Fruit fly (Drosophila melanogaster): ENCODE measurements around the gene FER.
A peak's percentile ranks its signal among the peaks of the same experiment; 100 is the strongest.

FER gene

dm6 chr3R:9399951-9400392 lies 5.6 kb upstream of the FER start, which contains the start of gene CG34117 (continued):
- TF ChIP-seq CG34224 (GFP tag; IDR thresholded peaks at IDR 0.05; ENCODE audit: partially characterized antibody) (no peak), CG1602 (GFP tag; optimal IDR thresholded peaks at IDR 0.05) (peak; percentile 78), nom (GFP tag; optimal IDR thresholded peaks at IDR 0.05) (peak; percentile 39), CG11723 (GFP tag; optimal IDR thresholded peaks at IDR 0.05) (peak; percentile 32), CG34376 (GFP tag; optimal IDR thresholded peaks at IDR 0.05) (peak; percentile 74), Ada2b (GFP tag; IDR thresholded peaks at IDR 0.05) (peak; percentile 86), phol (tag; optimal IDR thresholded peaks at IDR 0.05) (peak; percentile 75), az2 (GFP tag; optimal IDR thresholded peaks at IDR 0.05) (peak; percentile 88), CG12942 (GFP tag; optimal IDR thresholded peaks at IDR 0.05) (peak; percentile 76), CoRest (tag; optimal IDR thresholded peaks at IDR 0.05) (peak; percentile 78), CG10431 (GFP tag; optimal IDR thresholded peaks at IDR 0.05) (peak; percentile 25), kni (GFP tag; optimal IDR thresholded peaks at IDR 0.05) (no peak), her (GFP tag; optimal IDR thresholded peaks at IDR 0.05) (peak; percentile 17), sisA (GFP tag; IDR thresholded peaks at IDR 0.05) (peak; percentile 79), CG9876 (GFP tag; optimal IDR thresholded peaks at IDR 0.05) (no peak), Atf-2 (GFP tag; optimal IDR thresholded peaks at IDR 0.05) (peak; percentile 38), repo (GFP tag; optimal IDR thresholded peaks at IDR 0.05) (peak; percentile 18), wek (GFP tag; optimal IDR thresholded peaks at IDR 0.05) (no peak), CG11696 (GFP tag; IDR thresholded peaks at IDR 0.05) (peak; percentile 60), Dip3 (GFP tag; optimal IDR thresholded peaks at IDR 0.05) (peak; percentile 53), CG6272 (GFP tag; IDR thresholded peaks at IDR 0.05) (peak; percentile 30; the same call in 1 of the 2 replicates), CG3407 (GFP tag; optimal IDR thresholded peaks at IDR 0.05) (peak; percentile 13), CG14860 (GFP tag; IDR thresholded peaks at IDR 0.05; ENCODE audit: partially characterized antibody) (no peak), Hr78 (GFP tag; optimal IDR thresholded peaks at IDR 0.05) (peak in 1 of 2 experiments; percentile 17), cwo (GFP tag; optimal IDR thresholded peaks at IDR 0.05) (peak; percentile 66), maf-S (GFP tag; optimal IDR thresholded peaks at IDR 0.05) (peak; percentile 50), hkb (optimal IDR thresholded peaks at IDR 0.05) (no peak), hkb (GFP tag; IDR thresholded peaks at IDR 0.05) (peak; percentile 88), zen (tag; optimal IDR thresholded peaks at IDR 0.05) (peak; percentile 82), CG10565 (GFP tag; optimal IDR thresholded peaks at IDR 0.05) (peak; percentile 1), pzg (GFP tag; optimal IDR thresholded peaks at IDR 0.05) (peak; percentile 50), CG13296 (GFP tag; optimal IDR thresholded peaks at IDR 0.05) (peak; percentile 79), E2f1 (GFP tag; IDR thresholded peaks at IDR 0.05) (peak; percentile 79), Max (GFP tag; optimal IDR thresholded peaks at IDR 0.05) (peak; percentile 69), Kr (GFP tag; optimal IDR thresholded peaks at IDR 0.05) (no peak), CG9215 (GFP tag; IDR thresholded peaks at IDR 0.05) (peak; percentile 61), pnt (GFP tag; optimal IDR thresholded peaks at IDR 0.05) (peak; percentile 49), CG9437 (GFP tag; optimal IDR thresholded peaks at IDR 0.05) (peak; percentile 81), CG11456 (GFP tag; IDR thresholded peaks at IDR 0.05) (peak; percentile 92), CG30431 (GFP tag; optimal IDR thresholded peaks at IDR 0.05) (peak; percentile 27), CG17568 (GFP tag; optimal IDR thresholded peaks at IDR 0.05) (peak; percentile 77), Gug (GFP tag; IDR thresholded peaks at IDR 0.05) (peak; percentile 67; the same call in 3 of the 4 replicates), Fer3 (tag; optimal IDR thresholded peaks at IDR 0.05) (peak; percentile 86), Side (GFP tag; optimal IDR thresholded peaks at IDR 0.05) (peak; percentile 67), Eip74EF (GFP tag; optimal IDR thresholded peaks at IDR 0.05) (peak in 1 of 2 experiments; percentile 73), ato (GFP tag; IDR thresholded peaks at IDR 0.05; ENCODE audit: partially characterized antibody) (no peak), Dp (GFP tag; optimal IDR thresholded peaks at IDR 0.05) (peak; percentile 4), inv (GFP tag; IDR thresholded peaks at IDR 0.05; ENCODE audit: partially characterized antibody) (no peak), caup (GFP tag; optimal IDR thresholded peaks at IDR 0.05; ENCODE audit: severe bottlenecking) (peak; percentile 71)

Measured in whole organism, embryonic.